Fruit fly (Drosophila melanogaster) whole organism, embryonic: ENCODE results near the gene sunz.

ENCODE experiments used
- Adf1 ChIP-seq: fragments of 200-800 bp; sonication (Bioruptor generic); IDR thresholded peaks from 2 replicates; pipeline ENCODE4 v1.3.6; 2022; ENCODE audit warnings: missing biosample characterization, missing genetic modification characterization
- Bgb ChIP-seq: fragments of 200-800 bp; sonication (Bioruptor generic); IDR thresholded peaks from 2 replicates; pipeline ENCODE4 v1.3.6; 2022; ENCODE audit warnings: missing biosample characterization, missing genetic modification characterization; ENCODE audit not compliant: partially characterized antibody
- Blimp-1 ChIP-seq: fragments of 200-800 bp; sonication (Bioruptor generic); optimal IDR thresholded peaks from 3 replicates; lab custom pipeline; 2018; ENCODE audit warnings: missing biosample characterization, missing genetic modification characterization, mild to moderate bottlenecking, moderate library complexity, missing genetic modification reagents
- CG11456 ChIP-seq: fragments of 200-800 bp; sonication (Bioruptor generic); IDR thresholded peaks from 3 replicates; pipeline ENCODE4 v1.3.6; 2022; ENCODE audit warnings: missing biosample characterization, missing genetic modification characterization
- CG15269 ChIP-seq: fragments of 200-800 bp; sonication (Bioruptor generic); optimal IDR thresholded peaks from 2 replicates; lab custom pipeline; 2018; ENCODE audit warnings: missing biosample characterization, mild to moderate bottlenecking, missing genetic modification characterization, moderate library complexity
- CG15479 ChIP-seq: fragments of 200-800 bp; sonication (Bioruptor generic); optimal IDR thresholded peaks from 3 replicates; lab custom pipeline; 2019; ENCODE audit warnings: missing biosample characterization, mild to moderate bottlenecking, missing genetic modification characterization, moderate library complexity
- CG2199 ChIP-seq: fragments of 200-800 bp; sonication (Bioruptor generic); IDR thresholded peaks from 3 replicates; pipeline ENCODE4 v1.3.6; 2022; ENCODE audit warnings: missing biosample characterization, missing genetic modification characterization
- CG34422 ChIP-seq: fragments of 200-800 bp; sonication (Bioruptor generic); IDR thresholded peaks from 3 replicates; pipeline ENCODE4 v1.3.6; 2022; ENCODE audit warnings: missing biosample characterization, missing genetic modification characterization
- CG3838 ChIP-seq: fragments of 200-800 bp; sonication (Bioruptor generic); optimal IDR thresholded peaks from 3 replicates; lab custom pipeline; 2016; ENCODE audit warnings: missing biosample characterization, missing genetic modification characterization
- CG3995 ChIP-seq: fragments of 200-800 bp; sonication (Bioruptor generic); optimal IDR thresholded peaks from 3 replicates; lab custom pipeline; 2016; ENCODE audit warnings: missing biosample characterization, missing genetic modification characterization
- CG4328 ChIP-seq: fragments of 200-800 bp; sonication (Bioruptor generic); optimal IDR thresholded peaks from 3 replicates; lab custom pipeline; 2017; ENCODE audit warnings: missing biosample characterization, missing genetic modification reagents, missing genetic modification characterization
- CG4617 ChIP-seq: fragments of 200-800 bp; sonication (Bioruptor generic); optimal IDR thresholded peaks from 3 replicates; lab custom pipeline; 2016; ENCODE audit warnings: missing biosample characterization, missing genetic modification characterization, borderline replicate concordance
- CG5180 ChIP-seq: fragments of 200-800 bp; sonication (Bioruptor generic); optimal IDR thresholded peaks from 3 replicates; lab custom pipeline; 2017; ENCODE audit warnings: missing biosample characterization, missing genetic modification characterization, mild to moderate bottlenecking, moderate library complexity, missing genetic modification reagents
- CG6254 ChIP-seq: fragments of 200-800 bp; sonication (Bioruptor generic); optimal IDR thresholded peaks from 3 replicates; lab custom pipeline; 2017; ENCODE audit warnings: mild to moderate bottlenecking, missing biosample characterization, missing genetic modification reagents, missing genetic modification characterization
- CG8388 ChIP-seq: fragments of 200-800 bp; sonication (Bioruptor generic); optimal IDR thresholded peaks from 2 replicates; lab custom pipeline; 2019; ENCODE audit warnings: missing biosample characterization, mild to moderate bottlenecking, missing genetic modification characterization, moderate library complexity
- CG8478 ChIP-seq: fragments of >200 bp; optimal IDR thresholded peaks from 2 replicates; lab custom pipeline; 2018
- CG9817 ChIP-seq: fragments of 200-800 bp; sonication (Bioruptor generic); optimal IDR thresholded peaks from 2 replicates; lab custom pipeline; 2018; ENCODE audit warnings: missing biosample characterization, mild to moderate bottlenecking, missing genetic modification characterization, moderate library complexity
- CoRest ChIP-seq: fragments of 200-800 bp; sonication (Bioruptor generic); optimal IDR thresholded peaks from 3 replicates; lab custom pipeline; 2018; ENCODE audit warnings: missing biosample characterization, mild to moderate bottlenecking, missing genetic modification characterization, moderate library complexity
- D19A ChIP-seq: fragments of 200-800 bp; optimal IDR thresholded peaks from 3 replicates; lab custom pipeline; 2019; ENCODE audit warnings: missing biosample characterization, mild to moderate bottlenecking, missing genetic modification characterization, moderate library complexity
- D19B ChIP-seq: fragments of 200-800 bp; sonication (Bioruptor generic); optimal IDR thresholded peaks from 2 replicates; lab custom pipeline; 2017; ENCODE audit warnings: missing biosample characterization, mild to moderate bottlenecking, missing genetic modification characterization
- GATAe ChIP-seq: fragments of 200-800 bp; sonication (Bioruptor generic); conservative IDR thresholded peaks from 2 replicates; pipeline ENCODE4 v1.3.6; 2022; ENCODE audit warnings: missing biosample characterization, missing genetic modification characterization
- Gsc ChIP-seq: fragments of 200-800 bp; sonication (Bioruptor generic); IDR thresholded peaks from 2 replicates; pipeline ENCODE4 v1.3.6; 2022; ENCODE audit warnings: missing biosample characterization, missing genetic modification characterization
- HmgZ ChIP-seq: fragments of 200-800 bp; sonication (Bioruptor generic); optimal IDR thresholded peaks from 2 replicates; lab custom pipeline; 2018; ENCODE audit warnings: missing biosample characterization, mild to moderate bottlenecking, missing genetic modification characterization
- Jarid2 ChIP-seq: fragments of 200-800 bp; sonication (Bioruptor generic); optimal IDR thresholded peaks from 3 replicates; lab custom pipeline; 2017; ENCODE audit warnings: mild to moderate bottlenecking, missing biosample characterization, missing genetic modification reagents, missing genetic modification characterization
- Lpt ChIP-seq: fragments of >200 bp; optimal IDR thresholded peaks from 2 replicates; lab custom pipeline; 2018; ENCODE audit warnings: missing biosample characterization, missing genetic modification characterization
- Med ChIP-seq: fragments of 200-800 bp; sonication (Bioruptor generic); peaks from one replicate; lab custom pipeline; 2016; ENCODE audit warnings: missing biosample characterization, missing genetic modification characterization, mild to moderate bottlenecking, inconsistent platforms, moderate library complexity
- Nf-YB ChIP-seq: fragments of 200-800 bp; sonication (Bioruptor generic); optimal IDR thresholded peaks from 3 replicates; lab custom pipeline; 2019; ENCODE audit warnings: missing biosample characterization, mild to moderate bottlenecking, missing genetic modification characterization, moderate library complexity
- Opbp ChIP-seq: fragments of 200-800 bp; sonication (Bioruptor generic); IDR thresholded peaks from 3 replicates; pipeline ENCODE4 v1.3.6; 2022; ENCODE audit warnings: missing biosample characterization, missing genetic modification characterization; ENCODE audit not compliant: partially characterized antibody
- Ssrp ChIP-seq: fragments of 200-800 bp; sonication (Bioruptor generic); optimal IDR thresholded peaks from 2 replicates; lab custom pipeline; 2018; ENCODE audit warnings: missing biosample characterization, mild to moderate bottlenecking, missing genetic modification characterization, moderate library complexity
- Xrp1 ChIP-seq: fragments of 200-800 bp; sonication (Bioruptor generic); IDR thresholded peaks from 2 replicates; pipeline ENCODE4 v1.3.6; 2022; ENCODE audit warnings: missing biosample characterization, missing genetic modification characterization
- amos ChIP-seq: fragments of 200-800 bp; sonication (Bioruptor generic); IDR thresholded peaks from 2 replicates; pipeline ENCODE4 v1.3.6; 2022; ENCODE audit warnings: missing biosample characterization, missing genetic modification characterization; ENCODE audit not compliant: partially characterized antibody
- bbx ChIP-seq: fragments of 200-800 bp; sonication (Bioruptor generic); IDR thresholded peaks from 2 replicates; pipeline ENCODE4 v1.3.6; 2022; ENCODE audit warnings: missing biosample characterization, missing genetic modification characterization; ENCODE audit not compliant: partially characterized antibody
- chinmo ChIP-seq: fragments of 200-800 bp; sonication (Bioruptor generic); IDR thresholded peaks from 4 replicates; pipeline ENCODE4 v1.3.6; 2022; ENCODE audit warnings: missing biosample characterization, missing genetic modification characterization; ENCODE audit not compliant: partially characterized antibody
- chm ChIP-seq: fragments of 200-800 bp; sonication (Bioruptor generic); IDR thresholded peaks from 2 replicates; pipeline ENCODE4 v1.3.6; 2022; ENCODE audit warnings: missing biosample characterization, missing genetic modification characterization
- croc ChIP-seq: fragments of 200-800 bp; sonication (Bioruptor generic); conservative IDR thresholded peaks from 3 replicates; pipeline ENCODE4 v1.3.6; 2022; ENCODE audit warnings: missing biosample characterization, missing genetic modification characterization
- crol ChIP-seq: fragments of 200-800 bp; sonication (Bioruptor generic); IDR thresholded peaks from 2 replicates; pipeline ENCODE4 v1.3.6; 2022; ENCODE audit warnings: missing biosample characterization, missing genetic modification characterization
- fd96Cb ChIP-seq: fragments of 200-800 bp; sonication (Bioruptor generic); optimal IDR thresholded peaks from 2 replicates; lab custom pipeline; 2018; ENCODE audit warnings: missing biosample characterization, mild to moderate bottlenecking, missing genetic modification characterization, moderate library complexity
- gcm ChIP-seq: fragments of 200-800 bp; sonication (Bioruptor generic); optimal IDR thresholded peaks from 2 replicates; lab custom pipeline; 2019; ENCODE audit warnings: missing biosample characterization, mild to moderate bottlenecking, missing genetic modification characterization, moderate library complexity
- grn ChIP-seq: fragments of 200-800 bp; sonication (Bioruptor generic); optimal IDR thresholded peaks from 3 replicates; lab custom pipeline; 2017; ENCODE audit warnings: missing biosample characterization, missing genetic modification characterization
- jing ChIP-seq: fragments of 200-800 bp; sonication (Bioruptor generic); optimal IDR thresholded peaks from 2 replicates; lab custom pipeline; 2018; ENCODE audit warnings: missing biosample characterization, mild to moderate bottlenecking, missing genetic modification characterization
- kay ChIP-seq: fragments of 200-800 bp; sonication (Bioruptor generic); optimal IDR thresholded peaks from 2 replicates; lab custom pipeline; 2016; ENCODE audit warnings: missing biosample characterization, missing genetic modification characterization
- lab ChIP-seq: fragments of 200-800 bp; sonication (Bioruptor generic); optimal IDR thresholded peaks from 3 replicates; lab custom pipeline; 2017; ENCODE audit warnings: missing biosample characterization, missing genetic modification characterization, mild to moderate bottlenecking, moderate library complexity, missing genetic modification reagents
- lov ChIP-seq, 2 experiments: fragments of 200-800 bp in 1 of 2; fragments of >200 bp in 1 of 2; sonication (Bioruptor generic) in 1 of 2; IDR thresholded peaks in 1 of 2; optimal IDR thresholded peaks in 1 of 2; 2 replicates in 1 of 2; 3 replicates in 1 of 2; pipeline versions ENCODE4 v1.3.6 to Lab custom; 2017 to 2022; ENCODE audit warnings: missing biosample characterization in 1 of 2, missing genetic modification characterization in 1 of 2
- otp ChIP-seq: fragments of 200-800 bp; sonication (Bioruptor generic); IDR thresholded peaks from 3 replicates; pipeline ENCODE4, ENCODE4 v1.3.6; 2022; ENCODE audit warnings: missing biosample characterization, missing genetic modification characterization
- pzg ChIP-seq: fragments of 200-800 bp; sonication (Bioruptor generic); optimal IDR thresholded peaks from 3 replicates; lab custom pipeline; 2018; ENCODE audit warnings: missing biosample characterization, mild to moderate bottlenecking, missing genetic modification characterization, moderate library complexity
- sim ChIP-seq: fragments of 200-800 bp; sonication (Bioruptor generic); IDR thresholded peaks from 2 replicates; pipeline ENCODE4 v1.3.6; 2022; ENCODE audit warnings: missing biosample characterization, missing genetic modification characterization
- slou ChIP-seq: fragments of 200-800 bp; sonication (Bioruptor generic); optimal IDR thresholded peaks from 3 replicates; lab custom pipeline; 2016; ENCODE audit warnings: missing biosample characterization, missing genetic modification characterization
- vnd ChIP-seq: fragments of 200-800 bp; sonication (Bioruptor generic); IDR thresholded peaks from 3 replicates; pipeline ENCODE4 v1.3.6; 2022; ENCODE audit warnings: missing biosample characterization, missing genetic modification characterization; ENCODE audit not compliant: partially characterized antibody
- zfh2 ChIP-seq: fragments of 200-800 bp; sonication (Bioruptor generic); optimal IDR thresholded peaks from 2 replicates; lab custom pipeline; 2016; ENCODE audit warnings: missing biosample characterization, missing genetic modification characterization

sunz gene

dm6 chr3R:6674548-6674947, 44.6 kb downstream of the sunz start (continued):
- TF ChIP-seq D19A (tag; lab: Kevin White, UChicago) (peak; percentile 53), D19B (no peak), CG3838 (GFP tag; lab: Kevin White, UChicago) (no peak), CG6254 (GFP tag; lab: Kevin White, UChicago) (peak; percentile 6), amos (GFP tag; lab: Robert Waterston, UW) (no peak), sim (no peak), CG4617 (GFP tag; lab: Kevin White, UChicago) (no peak), lov (optimal IDR thresholded peaks at IDR 0.05; lab: Kevin White, UChicago) (no peak), lov (GFP tag; IDR thresholded peaks at IDR 0.05; lab: Robert Waterston, UW) (no peak), Lpt (GFP tag; lab: Kevin White, UChicago) (no peak), Xrp1 (peak; percentile 65), vnd (no peak), Blimp-1 (GFP tag; lab: Kevin White, UChicago) (peak; percentile 62), fd96Cb (tag; lab: Kevin White, UChicago) (peak; percentile 34), CG15269 (tag; lab: Kevin White, UChicago) (no peak), CoRest (tag; lab: Kevin White, UChicago) (no peak), croc (GFP tag; lab: Robert Waterston, UW) (no peak), CG4328 (GFP tag; lab: Kevin White, UChicago) (no peak), CG5180 (GFP tag; lab: Kevin White, UChicago) (peak; percentile 14), CG11456 (GFP tag; lab: Robert Waterston, UW) (no peak)

- peak; percentile 40 for TF ChIP-seq HmgZ (tag; lab: Kevin White, UChicago)
- TF ChIP-seq Med (GFP tag; lab: Kevin White, UChicago) = peak; percentile 68
- no peak for TF ChIP-seq CG8388 (GFP tag; lab: Kevin White, UChicago)
- TF ChIP-seq lab = peak; percentile 85
- TF ChIP-seq Adf1 (GFP tag; lab: Robert Waterston, UW) = 0 out of 2 replicates have a peak, but pooled peaks have one; percentile 10
- TF ChIP-seq GATAe (GFP tag; lab: Robert Waterston, UW) = peak; percentile 71
- peak; percentile 31; the same call in 1 of the 4 replicates for TF ChIP-seq chinmo (GFP tag; lab: Robert Waterston, UW)
- peak; percentile 97 for TF ChIP-seq Nf-YB (GFP tag; lab: Kevin White, UChicago)
- peak; percentile 50 for TF ChIP-seq crol (GFP tag; lab: Robert Waterston, UW)
- no peak for TF ChIP-seq pzg (GFP tag; lab: Kevin White, UChicago)
- peak; percentile 20; the same call in 1 of the 2 replicates for TF ChIP-seq Bgb (GFP tag; lab: Robert Waterston, UW)
- peak; percentile 4 for TF ChIP-seq CG3995
- peak; percentile 47; the same call in 1 of the 2 replicates for TF ChIP-seq chm (GFP tag; lab: Robert Waterston, UW)
- TF ChIP-seq bbx (GFP tag; lab: Robert Waterston, UW) = 0 out of 2 replicates have a peak, but pooled peaks have one; percentile 15
- no peak for TF ChIP-seq zfh2 (GFP tag; lab: Kevin White, UChicago)
- no peak for TF ChIP-seq Ssrp (tag; lab: Kevin White, UChicago)
- peak; percentile 89 for TF ChIP-seq CG8478
- TF ChIP-seq grn (GFP tag; lab: Kevin White, UChicago) = peak; percentile 28
- TF ChIP-seq kay (GFP tag; lab: Kevin White, UChicago) = peak; percentile 76
- TF ChIP-seq Opbp (GFP tag; lab: Robert Waterston, UW) = 0 out of 3 replicates have a peak, but pooled peaks have one; percentile 54
- peak; percentile 78; the same call in 2 of the 3 replicates for TF ChIP-seq CG2199 (GFP tag; lab: Robert Waterston, UW)
- peak; percentile 92 for TF ChIP-seq Jarid2 (GFP tag; lab: Kevin White, UChicago)
- TF ChIP-seq slou (GFP tag; lab: Kevin White, UChicago) = no peak
- TF ChIP-seq otp = no peak
- TF ChIP-seq jing (GFP tag; lab: Kevin White, UChicago) = peak; percentile 14
- TF ChIP-seq CG9817 = no peak
- TF ChIP-seq gcm (GFP tag; lab: Kevin White, UChicago) = peak; percentile 91
- peak; percentile 61 for TF ChIP-seq CG15479 (GFP tag; lab: Kevin White, UChicago)
- no peak for TF ChIP-seq Gsc (GFP tag; lab: Robert Waterston, UW)
- TF ChIP-seq CG34422 (GFP tag; lab: Robert Waterston, UW) = peak; percentile 32; the same call in 1 of the 3 replicates
Measured at dm6 chr3R:6678480-6678879, 48.5 kb downstream of the sunz start, which contains the start of gene lab. Gene lab (minus strand): TSS chr3R:6678590.
